Worm (Caenorhabditis elegans): ENCODE results near the gene nhr-138.

DNA sequence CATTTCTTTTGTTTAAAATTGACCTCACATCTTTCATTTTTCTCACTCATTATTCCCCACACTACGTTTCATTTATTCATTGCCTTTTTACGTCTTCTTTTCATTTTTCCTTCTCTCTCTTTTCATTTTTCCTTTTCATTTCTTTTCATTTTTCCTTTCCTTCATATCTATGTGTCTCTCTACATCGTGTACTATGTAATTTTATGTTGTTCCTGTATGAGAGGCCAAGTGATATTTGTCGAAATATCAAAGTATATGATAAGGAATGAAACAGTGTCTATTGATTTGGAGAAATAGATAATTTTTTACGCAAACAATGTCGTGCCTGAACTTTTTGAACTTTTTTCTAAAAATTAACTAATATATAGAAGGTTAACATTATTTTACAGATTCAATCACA lies 8.6 kb upstream of the nhr-138 start:
- no peak for TF ChIP-seq sox-2 (GFP tag; IDR thresholded peaks at IDR 0.05)
- TF ChIP-seq tbx-2 (tag; optimal IDR thresholded peaks at IDR 0.05): no peak
- no peak for TF ChIP-seq fax-1 (tag; optimal IDR thresholded peaks at IDR 0.05)
- TF ChIP-seq ama-1 (optimal IDR thresholded peaks at IDR 0.05): no peak
- TF ChIP-seq fkh-10 (GFP tag; optimal IDR thresholded peaks at IDR 0.05): no peak
- no peak for TF ChIP-seq ceh-34 (tag; optimal IDR thresholded peaks at IDR 0.05)
- no peak for TF ChIP-seq sox-4 (tag; optimal IDR thresholded peaks at IDR 0.05)
- no peak for TF ChIP-seq nhr-11 (tag; optimal IDR thresholded peaks at IDR 0.05)

Measured in whole organism, late embryonic.